Fruit fly (Drosophila melanogaster) whole organism, embryonic: ENCODE data around the gene CG12301.

Experiments
- Ada2b ChIP-seq: fragments of 200-800 bp; sonication (Bioruptor generic); IDR thresholded peaks from 2 replicates; pipeline ENCODE4 v1.3.6; 2022; ENCODE audit warnings: missing biosample characterization, missing genetic modification characterization
- CG10209 ChIP-seq: fragments of 200-800 bp; sonication (Bioruptor generic); optimal IDR thresholded peaks from 3 replicates; lab custom pipeline; 2017; ENCODE audit warnings: missing biosample characterization, mild to moderate bottlenecking, missing genetic modification characterization, missing genetic modification reagents
- CG11456 ChIP-seq: fragments of 200-800 bp; sonication (Bioruptor generic); IDR thresholded peaks from 3 replicates; pipeline ENCODE4 v1.3.6; 2022; ENCODE audit warnings: missing biosample characterization, missing genetic modification characterization
- CG11695 ChIP-seq: fragments of 200-800 bp; sonication (Bioruptor generic); IDR thresholded peaks from 3 replicates; pipeline ENCODE4 v1.3.6; 2022; ENCODE audit warnings: missing biosample characterization, missing genetic modification characterization
- CG12659 ChIP-seq: fragments of 200-800 bp; sonication (Bioruptor generic); optimal IDR thresholded peaks from 3 replicates; lab custom pipeline; 2017; ENCODE audit warnings: mild to moderate bottlenecking, missing biosample characterization, missing genetic modification reagents, missing genetic modification characterization
- CG15269 ChIP-seq: fragments of 200-800 bp; sonication (Bioruptor generic); optimal IDR thresholded peaks from 2 replicates; lab custom pipeline; 2018; ENCODE audit warnings: missing biosample characterization, mild to moderate bottlenecking, missing genetic modification characterization, moderate library complexity
- CG1647 ChIP-seq: fragments of 200-800 bp; sonication (Bioruptor generic); optimal IDR thresholded peaks from 3 replicates; lab custom pipeline; 2016; ENCODE audit warnings: missing biosample characterization, missing genetic modification characterization
- CG18476 ChIP-seq: fragments of 200-800 bp; sonication (Bioruptor generic); optimal IDR thresholded peaks from 2 replicates; lab custom pipeline; 2016; ENCODE audit warnings: missing biosample characterization, mild to moderate bottlenecking, missing genetic modification characterization
- CG2712 ChIP-seq: fragments of 200-800 bp; optimal IDR thresholded peaks from 3 replicates; lab custom pipeline; 2019; ENCODE audit warnings: missing biosample characterization, mild to moderate bottlenecking, missing genetic modification characterization, moderate library complexity
- CG31388 ChIP-seq: fragments of 200-800 bp; sonication (Bioruptor generic); optimal IDR thresholded peaks from 2 replicates; lab custom pipeline; 2016; ENCODE audit warnings: missing biosample characterization, missing genetic modification characterization
- CG32772 ChIP-seq: fragments of 200-800 bp; sonication (Bioruptor generic); IDR thresholded peaks from 2 replicates; pipeline ENCODE4 v1.3.6; 2022; ENCODE audit warnings: missing biosample characterization, missing genetic modification characterization
- CG4360 ChIP-seq: fragments of 200-800 bp; sonication (Bioruptor generic); IDR thresholded peaks from 2 replicates; pipeline ENCODE4 v1.3.6; 2022; ENCODE audit warnings: missing biosample characterization, missing genetic modification characterization
- CG4730 ChIP-seq: fragments of 200-800 bp; sonication (Bioruptor generic); IDR thresholded peaks from 2 replicates; pipeline ENCODE4 v1.3.6; 2022; ENCODE audit warnings: missing biosample characterization, missing genetic modification characterization
- CG6175 ChIP-seq: fragments of 200-800 bp; sonication (Bioruptor generic); IDR thresholded peaks from 3 replicates; pipeline ENCODE4 v1.3.6; 2022; ENCODE audit warnings: missing biosample characterization, missing genetic modification characterization
- CG7839 ChIP-seq: fragments of 200-800 bp; sonication (Bioruptor generic); optimal IDR thresholded peaks from 3 replicates; lab custom pipeline; 2018; ENCODE audit warnings: missing biosample characterization, mild to moderate bottlenecking, missing genetic modification characterization, moderate library complexity
- Dek ChIP-seq: fragments of 200-800 bp; sonication (Bioruptor generic); optimal IDR thresholded peaks from 3 replicates; lab custom pipeline; 2019; ENCODE audit warnings: missing biosample characterization, mild to moderate bottlenecking, missing genetic modification characterization, moderate library complexity
- Dfd ChIP-seq, 2 experiments: fragments of >200 bp; optimal IDR thresholded peaks; 2 replicates each; lab custom pipeline; 2017; ENCODE audit warnings: missing biosample characterization in 2 of 2, missing genetic modification characterization in 2 of 2
- H2.0 ChIP-seq: fragments of 200-800 bp; sonication (Bioruptor generic); IDR thresholded peaks from 2 replicates; pipeline ENCODE4 v1.3.6; 2022; ENCODE audit warnings: missing biosample characterization, missing genetic modification characterization
- HmgZ ChIP-seq: fragments of 200-800 bp; sonication (Bioruptor generic); optimal IDR thresholded peaks from 2 replicates; lab custom pipeline; 2018; ENCODE audit warnings: missing biosample characterization, mild to moderate bottlenecking, missing genetic modification characterization
- Oli ChIP-seq: fragments of 200-800 bp; sonication (Bioruptor generic); optimal IDR thresholded peaks from 2 replicates; lab custom pipeline; 2018; ENCODE audit warnings: missing biosample characterization, mild to moderate bottlenecking, missing genetic modification characterization, moderate library complexity
- Ptx1 ChIP-seq: fragments of 200-800 bp; sonication (Bioruptor generic); IDR thresholded peaks from 2 replicates; pipeline ENCODE4 v1.3.6; 2022; ENCODE audit warnings: missing biosample characterization, missing genetic modification characterization
- Side ChIP-seq: fragments of 200-800 bp; sonication (Bioruptor generic); optimal IDR thresholded peaks from 2 replicates; lab custom pipeline; 2016; ENCODE audit warnings: missing biosample characterization, missing genetic modification characterization
- Taf1 ChIP-seq: fragments of 200-800 bp; sonication (Bioruptor generic); IDR thresholded peaks from 2 replicates; pipeline ENCODE4 v1.3.6; 2022; ENCODE audit warnings: missing biosample characterization, missing genetic modification characterization
- Xrp1 ChIP-seq: fragments of 200-800 bp; sonication (Bioruptor generic); IDR thresholded peaks from 2 replicates; pipeline ENCODE4 v1.3.6; 2022; ENCODE audit warnings: missing biosample characterization, missing genetic modification characterization
- al ChIP-seq: fragments of 200-800 bp; sonication (Bioruptor generic); IDR thresholded peaks from 2 replicates; pipeline ENCODE4 v1.3.6; 2022; ENCODE audit warnings: missing biosample characterization, missing genetic modification characterization
- aop ChIP-seq: fragments of 200-800 bp; sonication (Bioruptor generic); IDR thresholded peaks from 2 replicates; pipeline ENCODE4 v1.3.6; 2022; ENCODE audit warnings: missing biosample characterization, missing genetic modification characterization
- bsh ChIP-seq, 2 experiments: fragments of 200-800 bp; sonication (Bioruptor generic); optimal IDR thresholded peaks; 2 replicates each; lab custom pipeline; 2017 to 2018; ENCODE audit warnings: mild to moderate bottlenecking in 2 of 2, missing biosample characterization in 2 of 2, missing genetic modification characterization in 2 of 2, moderate library complexity in 1 of 2
- chn ChIP-seq: fragments of 200-800 bp; sonication (Bioruptor generic); optimal IDR thresholded peaks from 2 replicates; lab custom pipeline; 2016; ENCODE audit warnings: missing biosample characterization, missing genetic modification characterization
- dm ChIP-seq: fragments of 200-800 bp; sonication (Bioruptor generic); optimal IDR thresholded peaks from 3 replicates; lab custom pipeline; 2016; ENCODE audit warnings: missing biosample characterization, missing genetic modification characterization
- ewg ChIP-seq: fragments of 200-800 bp; sonication (Bioruptor generic); optimal IDR thresholded peaks from 3 replicates; lab custom pipeline; 2017; ENCODE audit warnings: mild to moderate bottlenecking, missing biosample characterization, missing genetic modification reagents, missing genetic modification characterization
- ind ChIP-seq: fragments of 200-800 bp; sonication (Bioruptor generic); optimal IDR thresholded peaks from 3 replicates; lab custom pipeline; 2016; ENCODE audit warnings: missing biosample characterization, missing genetic modification characterization
- jumu ChIP-seq: fragments of 200-800 bp; sonication (Bioruptor generic); optimal IDR thresholded peaks from 3 replicates; lab custom pipeline; 2016; ENCODE audit warnings: missing biosample characterization, missing genetic modification characterization
- ken ChIP-seq: fragments of 200-800 bp; sonication (Bioruptor generic); IDR thresholded peaks from 3 replicates; pipeline ENCODE4 v1.3.6; 2022; ENCODE audit warnings: missing biosample characterization, missing genetic modification characterization
- lilli ChIP-seq: fragments of 200-800 bp; sonication (Bioruptor generic); optimal IDR thresholded peaks from 3 replicates; lab custom pipeline; 2016; ENCODE audit warnings: missing biosample characterization, missing genetic modification characterization
- lmd ChIP-seq: fragments of 200-800 bp; sonication (Bioruptor generic); IDR thresholded peaks from 2 replicates; pipeline ENCODE4 v1.3.6; 2022; ENCODE audit warnings: missing biosample characterization, missing genetic modification characterization
- lov ChIP-seq, 2 experiments: fragments of 200-800 bp in 1 of 2; fragments of >200 bp in 1 of 2; sonication (Bioruptor generic) in 1 of 2; IDR thresholded peaks in 1 of 2; optimal IDR thresholded peaks in 1 of 2; 2 replicates in 1 of 2; 3 replicates in 1 of 2; pipeline versions ENCODE4 v1.3.6 to Lab custom; 2017 to 2022; ENCODE audit warnings: missing biosample characterization in 1 of 2, missing genetic modification characterization in 1 of 2
- pan ChIP-seq, 4 experiments: fragments of >200 bp in 3 of 4; fragments of 200-800 bp in 1 of 4; sonication (Bioruptor generic) in 1 of 4; optimal IDR thresholded peaks in 3 of 4; IDR thresholded peaks in 1 of 4; 2 replicates each; pipeline versions ENCODE4 v1.3.6 to Lab custom; 2017 to 2022; ENCODE audit warnings: missing biosample characterization in 2 of 4, missing genetic modification characterization in 2 of 4, mixed read lengths in 1 of 4
- pb ChIP-seq: fragments of 200-800 bp; sonication (Bioruptor generic); optimal IDR thresholded peaks from 3 replicates; lab custom pipeline; 2016; ENCODE audit warnings: missing biosample characterization, missing genetic modification characterization
- psq ChIP-seq: fragments of 200-800 bp; sonication (Bioruptor generic); optimal IDR thresholded peaks from 2 replicates; lab custom pipeline; 2017; ENCODE audit warnings: missing biosample characterization, missing genetic modification characterization
- pzg ChIP-seq: fragments of 200-800 bp; sonication (Bioruptor generic); optimal IDR thresholded peaks from 3 replicates; lab custom pipeline; 2018; ENCODE audit warnings: missing biosample characterization, mild to moderate bottlenecking, missing genetic modification characterization, moderate library complexity
- ro ChIP-seq: fragments of 200-800 bp; sonication (Bioruptor generic); IDR thresholded peaks from 2 replicates; pipeline ENCODE4 v1.3.6; 2022; ENCODE audit warnings: missing biosample characterization, missing genetic modification characterization
- row ChIP-seq: fragments of 200-800 bp; sonication (Bioruptor generic); IDR thresholded peaks from 3 replicates; pipeline ENCODE4 v1.3.6; 2022; ENCODE audit warnings: missing biosample characterization, missing genetic modification characterization
- scrt ChIP-seq: fragments of 200-800 bp; sonication (Bioruptor generic); optimal IDR thresholded peaks from 2 replicates; lab custom pipeline; 2018; ENCODE audit warnings: missing biosample characterization, mild to moderate bottlenecking, missing genetic modification characterization, moderate library complexity
- seq ChIP-seq: fragments of 200-800 bp; sonication (Bioruptor generic); IDR thresholded peaks from 2 replicates; pipeline ENCODE4 v1.3.6; 2022; ENCODE audit warnings: missing biosample characterization, missing genetic modification characterization
- shn ChIP-seq: fragments of 200-800 bp; sonication (Bioruptor generic); optimal IDR thresholded peaks from 3 replicates; lab custom pipeline; 2016; ENCODE audit warnings: missing biosample characterization, missing genetic modification characterization
- sob ChIP-seq: fragments of 200-800 bp; sonication (Bioruptor generic); IDR thresholded peaks from 2 replicates; pipeline ENCODE4 v1.3.6; 2022; ENCODE audit warnings: missing biosample characterization, missing genetic modification characterization
- tio ChIP-seq: fragments of 200-800 bp; sonication (Bioruptor generic); optimal IDR thresholded peaks from 2 replicates; lab custom pipeline; 2017; ENCODE audit warnings: missing biosample characterization, missing genetic modification characterization, inconsistent platforms
- trem ChIP-seq: fragments of 200-800 bp; optimal IDR thresholded peaks from 3 replicates; lab custom pipeline; 2019; ENCODE audit warnings: missing biosample characterization, mild to moderate bottlenecking, missing genetic modification characterization, moderate library complexity
- unpg ChIP-seq: fragments of 200-800 bp; sonication (Bioruptor generic); optimal IDR thresholded peaks from 3 replicates; lab custom pipeline; 2018; ENCODE audit warnings: missing biosample characterization, mild to moderate bottlenecking, missing genetic modification characterization, moderate library complexity

Gene CG12301

dm6 chr3L:15588514-15589138, 8.0 kb downstream of the CG12301 start, which contains the start of gene RhoGAP71E (continued):
- TF ChIP-seq CG15269 (tag; lab: Kevin White, UChicago) (peak; percentile 34), HmgZ (peak; percentile 63), lov (optimal IDR thresholded peaks at IDR 0.05; lab: Kevin White, UChicago) (no peak), lov (GFP tag; IDR thresholded peaks at IDR 0.05; lab: Robert Waterston, UW) (0 out of 3 replicates have a peak, but pooled peaks have one; percentile 28), Side (GFP tag; lab: Kevin White, UChicago) (peak; percentile 42), seq (GFP tag; lab: Robert Waterston, UW) (no peak), Dek (tag; lab: Kevin White, UChicago) (peak; percentile 11), CG4730 (GFP tag; lab: Robert Waterston, UW) (peak; percentile 29; the same call in 1 of the 2 replicates), CG10209 (GFP tag; lab: Kevin White, UChicago) (peak; percentile 29), ken (no peak), Dfd (GFP tag; optimal IDR thresholded peaks at IDR 0.05; lab: Kevin White, UChicago) (no peak), aop (no peak), CG2712 (tag; lab: Kevin White, UChicago) (peak; percentile 69), Oli (tag; lab: Kevin White, UChicago) (no peak), CG18476 (GFP tag; lab: Kevin White, UChicago) (peak; percentile 7), ro (GFP tag; lab: Robert Waterston, UW) (no peak), Xrp1 (GFP tag; lab: Robert Waterston, UW) (peak; percentile 46; the same call in 1 of the 2 replicates), trem (tag; lab: Kevin White, UChicago) (peak; percentile 59), psq (GFP tag; lab: Kevin White, UChicago) (peak; percentile 90), pzg (GFP tag; lab: Kevin White, UChicago) (peak; percentile 91), tio (GFP tag; lab: Kevin White, UChicago) (no peak), ewg (GFP tag; lab: Kevin White, UChicago) (no peak), lilli (GFP tag; lab: Kevin White, UChicago) (peak; percentile 39), CG31388 (GFP tag; lab: Kevin White, UChicago) (no peak), Taf1 (GFP tag; lab: Robert Waterston, UW) (no peak), ind (GFP tag; lab: Kevin White, UChicago) (no peak), Ada2b (GFP tag; lab: Robert Waterston, UW) (0 out of 2 replicates have a peak, but pooled peaks have one; percentile 51), chn (GFP tag; lab: Kevin White, UChicago) (no peak), CG1647 (peak; percentile 19), CG32772 (GFP tag; lab: Robert Waterston, UW) (peak; percentile 58), CG7839 (peak; percentile 44), al (GFP tag; lab: Robert Waterston, UW) (peak; percentile 51; the same call in 1 of the 2 replicates), bsh (GFP tag; optimal IDR thresholded peaks at IDR 0.05; lab: Kevin White, UChicago) (peak; percentile 13 to 35), unpg (peak; percentile 29), scrt (GFP tag; lab: Kevin White, UChicago) (peak; percentile 33)

dm6 chr3L:15589746-15590145, 9.1 kb downstream of the CG12301 start:
- TF ChIP-seq row (GFP tag; lab: Robert Waterston, UW): peak; percentile 17; the same call in 1 of the 3 replicates
- 0 out of 2 replicates have a peak, but pooled peaks have one; percentile 10 for TF ChIP-seq CG4360
- TF ChIP-seq CG11456 (GFP tag; lab: Robert Waterston, UW): peak; percentile 24; the same call in 1 of the 3 replicates
- 0 out of 2 replicates have a peak, but pooled peaks have one; percentile 40 for TF ChIP-seq CG32772 (GFP tag; lab: Robert Waterston, UW)
- no peak for TF ChIP-seq shn (GFP tag; lab: Kevin White, UChicago)
- 0 out of 3 replicates have a peak, but pooled peaks have one; percentile 39 for TF ChIP-seq CG6175
- TF ChIP-seq CG12659: no peak
- 0 out of 2 replicates have a peak, but pooled peaks have one; percentile 11 for TF ChIP-seq H2.0 (GFP tag; lab: Robert Waterston, UW)
- TF ChIP-seq pan (optimal IDR thresholded peaks at IDR 0.05; lab: Kevin White, UChicago): no peak
- no peak for TF ChIP-seq pan (GFP tag; optimal IDR thresholded peaks at IDR 0.05 in 1 of 2, IDR thresholded peaks at IDR 0.05 in 1 of 2)
- peak; percentile 5 for TF ChIP-seq jumu (GFP tag; lab: Kevin White, UChicago)
- no peak for TF ChIP-seq CG11695
- TF ChIP-seq Ptx1 (GFP tag; lab: Robert Waterston, UW): 0 out of 2 replicates have a peak, but pooled peaks have one; percentile 25
- 0 out of 2 replicates have a peak, but pooled peaks have one; percentile 23 for TF ChIP-seq Ada2b (GFP tag; lab: Robert Waterston, UW)
- TF ChIP-seq lmd (GFP tag; lab: Robert Waterston, UW): no peak
- 0 out of 2 replicates have a peak, but pooled peaks have one; percentile 15 for TF ChIP-seq sob (GFP tag; lab: Robert Waterston, UW)
- no peak for TF ChIP-seq dm (GFP tag; lab: Kevin White, UChicago)
- peak; percentile 29 for TF ChIP-seq pb (GFP tag; lab: Kevin White, UChicago)
